Fruit fly (Drosophila melanogaster) whole organism, pupa: ENCODE results near the gene CG17270.
A peak's percentile ranks its signal among the peaks of the same experiment; 100 is the strongest.

ENCODE experiments used
- CG10348 ChIP-seq: fragments of 200-800 bp; sonication (Bioruptor generic); IDR thresholded peaks from 2 replicates; pipeline ENCODE4 v1.3.6; 2022; ENCODE audit warnings: missing biosample characterization, missing genetic modification characterization
- CG12605 ChIP-seq: fragments of 200-800 bp; sonication (Bioruptor generic); IDR thresholded peaks from 2 replicates; pipeline ENCODE4 v1.3.6; 2022; ENCODE audit warnings: missing biosample characterization, missing genetic modification characterization
- CG13204 ChIP-seq: fragments of 200-800 bp; sonication (Bioruptor generic); optimal IDR thresholded peaks from 2 replicates; lab custom pipeline; 2018; ENCODE audit warnings: missing biosample characterization, mild to moderate bottlenecking, missing genetic modification characterization, moderate library complexity
- CG14655 ChIP-seq: fragments of 200-800 bp; sonication (Bioruptor generic); optimal IDR thresholded peaks from 3 replicates; lab custom pipeline; 2017; ENCODE audit warnings: mild to moderate bottlenecking, missing biosample characterization, missing genetic modification reagents, missing genetic modification characterization
- CG15710 ChIP-seq: fragments of 200-800 bp; sonication (Bioruptor generic); optimal IDR thresholded peaks from 2 replicates; lab custom pipeline; 2018; ENCODE audit warnings: missing biosample characterization, mild to moderate bottlenecking, missing genetic modification characterization, moderate library complexity
- CG17806 ChIP-seq: fragments of 200-800 bp; sonication (Bioruptor generic); optimal IDR thresholded peaks from 2 replicates; lab custom pipeline; 2018; ENCODE audit warnings: missing biosample characterization, mild to moderate bottlenecking, missing genetic modification characterization, moderate library complexity
- CG32121 ChIP-seq: fragments of 200-800 bp; sonication (Bioruptor generic); IDR thresholded peaks from 2 replicates; pipeline ENCODE4 v1.3.6; 2022; ENCODE audit warnings: missing biosample characterization, missing genetic modification characterization
- CG34367 ChIP-seq: fragments of 200-800 bp; sonication (Bioruptor generic); optimal IDR thresholded peaks from 2 replicates; lab custom pipeline; 2018; ENCODE audit warnings: missing biosample characterization, mild to moderate bottlenecking, missing genetic modification characterization
- CG4496 ChIP-seq: fragments of 200-800 bp; sonication (Bioruptor generic); IDR thresholded peaks from 3 replicates; pipeline ENCODE4 v1.3.6; 2022; ENCODE audit warnings: missing biosample characterization, missing genetic modification characterization
- CG8159 ChIP-seq: fragments of 200-800 bp; sonication (Bioruptor generic); optimal IDR thresholded peaks from 3 replicates; lab custom pipeline; 2018; ENCODE audit warnings: missing biosample characterization, mild to moderate bottlenecking, missing genetic modification characterization, moderate library complexity
- CG8301 ChIP-seq: fragments of 200-800 bp; sonication (Bioruptor generic); optimal IDR thresholded peaks from 2 replicates; lab custom pipeline; 2018; ENCODE audit warnings: missing biosample characterization, mild to moderate bottlenecking, missing genetic modification characterization
- CG9948 ChIP-seq: fragments of 200-800 bp; sonication (Bioruptor generic); optimal IDR thresholded peaks from 2 replicates; lab custom pipeline; 2018; ENCODE audit warnings: missing biosample characterization, mild to moderate bottlenecking, missing genetic modification characterization, moderate library complexity
- D1 ChIP-seq: fragments of 200-800 bp; sonication (Bioruptor generic); optimal IDR thresholded peaks from 2 replicates; lab custom pipeline; 2018; ENCODE audit warnings: missing biosample characterization, mild to moderate bottlenecking, missing genetic modification characterization, moderate library complexity
- EcR ChIP-seq: fragments of 200-800 bp; sonication (Bioruptor generic); optimal IDR thresholded peaks from 3 replicates; lab custom pipeline; 2019; ENCODE audit warnings: missing biosample characterization, missing genetic modification characterization, mild to moderate bottlenecking, moderate library complexity, missing genetic modification reagents
- Ets98B ChIP-seq: fragments of 200-800 bp; sonication (Bioruptor generic); IDR thresholded peaks from 2 replicates; pipeline ENCODE4 v1.3.6; 2022; ENCODE audit warnings: missing biosample characterization, missing genetic modification characterization
- Pif1A ChIP-seq: fragments of 200-800 bp; sonication (Bioruptor generic); optimal IDR thresholded peaks from 3 replicates; lab custom pipeline; 2016; ENCODE audit warnings: missing biosample characterization, missing genetic modification characterization
- Pif1B ChIP-seq: fragments of 200-800 bp; sonication (Bioruptor generic); optimal IDR thresholded peaks from 3 replicates; lab custom pipeline; 2016; ENCODE audit warnings: missing biosample characterization, missing genetic modification characterization
- Snoo ChIP-seq: fragments of 200-800 bp; sonication (Bioruptor generic); optimal IDR thresholded peaks from 3 replicates; lab custom pipeline; 2017; ENCODE audit warnings: missing biosample characterization, mild to moderate bottlenecking, missing genetic modification characterization, inconsistent platforms
- fd96Ca ChIP-seq: fragments of 200-800 bp; sonication (Bioruptor generic); IDR thresholded peaks from 3 replicates; pipeline ENCODE4 v1.3.6; 2022; ENCODE audit warnings: missing biosample characterization, missing genetic modification characterization
- gl ChIP-seq: fragments of 200-800 bp; sonication (Bioruptor generic); optimal IDR thresholded peaks from 2 replicates; lab custom pipeline; 2018; ENCODE audit warnings: missing biosample characterization, mild to moderate bottlenecking, missing genetic modification characterization
- rn ChIP-seq: fragments of 200-800 bp; sonication (Bioruptor generic); IDR thresholded peaks from 2 replicates; pipeline ENCODE4 v1.3.6; 2022; ENCODE audit warnings: missing biosample characterization, missing genetic modification characterization

Gene CG17270

DNA sequence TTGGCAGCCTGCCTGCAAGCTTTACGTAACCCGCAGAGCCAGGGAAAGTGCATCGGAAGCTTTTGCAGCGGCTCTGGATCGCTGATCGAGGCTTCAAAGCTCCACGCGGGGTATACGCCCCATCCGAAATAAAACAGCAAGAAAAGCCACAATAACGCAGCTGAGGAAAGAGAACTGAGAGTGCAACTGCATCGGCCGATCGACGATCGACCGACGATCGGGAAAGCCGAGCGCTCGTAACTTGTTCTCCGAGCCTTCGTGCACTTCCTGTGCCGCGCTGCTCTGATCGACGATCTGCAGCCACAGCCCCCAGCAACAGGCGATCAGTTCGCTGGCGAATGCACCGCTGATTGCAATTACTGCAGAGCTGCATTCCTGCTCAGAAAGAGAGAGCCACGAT is 38.8 kb downstream of the CG17270 start:
- TF ChIP-seq CG8301 (peak; percentile 30), fd96Ca (peak; percentile 82), CG12605 (GFP tag; lab: Robert Waterston, UW) (peak; percentile 84), CG34367 (tag; lab: Kevin White, UChicago) (peak; percentile 29), CG14655 (GFP tag; lab: Kevin White, UChicago) (peak; percentile 36), Pif1A (GFP tag; lab: Kevin White, UChicago) (peak; percentile 69), Pif1B (peak; percentile 62), Snoo (tag; lab: Kevin White, UChicago) (peak; percentile 48), CG17806 (tag; lab: Kevin White, UChicago) (peak; percentile 42), EcR (peak; percentile 84), CG15710 (peak; percentile 43), Ets98B (GFP tag; lab: Robert Waterston, UW) (peak; percentile 91), gl (tag; lab: Kevin White, UChicago) (peak; percentile 77), CG13204 (GFP tag; lab: Kevin White, UChicago) (peak; percentile 95), CG32121 (GFP tag; lab: Robert Waterston, UW) (peak; percentile 89), rn (GFP tag; lab: Robert Waterston, UW) (0 out of 2 replicates have a peak, but pooled peaks have one; percentile 8), CG10348 (GFP tag; lab: Robert Waterston, UW) (no peak), CG4496 (GFP tag; lab: Robert Waterston, UW) (peak; percentile 91), D1 (tag; lab: Kevin White, UChicago) (no peak), CG9948 (no peak), CG8159 (tag; lab: Kevin White, UChicago) (peak; percentile 35)
- TF ChIP-seq, all 21 proteins: peak for 18

DNA sequence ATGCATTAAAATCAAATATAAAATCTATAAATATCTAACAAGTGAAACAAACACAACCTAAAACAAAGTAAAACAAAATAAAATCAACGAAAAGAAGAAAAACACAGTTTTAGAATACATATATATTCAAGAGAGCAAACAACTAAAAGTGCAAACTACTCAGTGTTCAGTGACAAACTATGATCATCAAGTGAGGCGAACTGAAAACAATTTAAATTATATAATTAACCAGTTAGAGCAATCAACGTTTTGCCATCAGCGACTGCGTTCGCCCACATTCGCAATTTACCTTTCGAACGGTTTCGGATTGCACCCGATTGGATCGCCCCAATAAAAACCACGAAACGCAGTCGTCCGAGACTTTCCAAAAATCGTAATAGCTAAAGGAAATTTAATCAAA is 39.2 kb downstream of the CG17270 start:
- no peak for TF ChIP-seq Pif1B
- no peak for TF ChIP-seq Snoo (tag; lab: Kevin White, UChicago)
- no peak for TF ChIP-seq CG14655 (GFP tag; lab: Kevin White, UChicago)
- TF ChIP-seq EcR, result no peak
- TF ChIP-seq Ets98B (GFP tag; lab: Robert Waterston, UW), result no peak
- no peak for TF ChIP-seq gl (tag; lab: Kevin White, UChicago)
- no peak for TF ChIP-seq CG8159 (tag; lab: Kevin White, UChicago)
- TF ChIP-seq CG9948, result no peak
- no peak for TF ChIP-seq D1 (tag; lab: Kevin White, UChicago)
- TF ChIP-seq CG13204 (GFP tag; lab: Kevin White, UChicago), result no peak
- no peak for TF ChIP-seq fd96Ca
- no peak for TF ChIP-seq CG34367 (tag; lab: Kevin White, UChicago)
- no peak for TF ChIP-seq CG15710
- TF ChIP-seq, all 21 proteins: peak for 0

DNA sequence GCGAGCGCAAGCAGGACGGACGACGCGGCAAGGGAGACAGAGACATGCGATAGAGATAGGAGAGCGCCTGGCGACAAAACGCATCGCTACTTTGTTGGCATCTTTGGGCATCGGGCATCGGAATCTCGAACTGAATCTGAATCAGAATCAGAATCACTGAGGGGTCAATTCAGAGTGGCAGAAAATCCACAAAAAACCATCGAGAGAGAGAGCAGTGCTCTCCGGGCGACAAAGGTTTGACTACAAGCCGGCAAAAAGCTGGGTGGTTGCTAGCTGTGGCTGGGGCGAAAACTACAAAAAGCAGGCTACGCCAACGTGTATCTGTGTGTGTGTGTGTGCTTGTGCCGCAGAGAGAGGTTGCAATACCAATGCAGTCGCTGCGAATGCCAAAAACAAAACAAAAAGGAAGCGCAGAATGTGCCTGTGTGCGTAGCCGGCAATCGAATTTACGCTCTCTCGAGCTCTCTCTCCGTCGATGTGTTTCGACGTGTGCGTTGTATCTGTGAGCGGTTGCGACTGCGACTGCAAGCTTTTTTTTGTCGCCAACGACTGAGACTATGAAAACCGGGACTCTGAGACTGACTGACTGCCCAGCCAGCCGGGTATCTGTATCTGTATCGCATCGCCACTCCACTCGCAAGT is 40.3 kb downstream of the CG17270 start:
- peak; percentile 98 for TF ChIP-seq CG12605 (GFP tag; lab: Robert Waterston, UW)
- TF ChIP-seq fd96Ca, result peak; percentile 100
- peak; percentile 100 for TF ChIP-seq CG32121 (GFP tag; lab: Robert Waterston, UW)
- peak; percentile 93 for TF ChIP-seq CG14655 (GFP tag; lab: Kevin White, UChicago)
- TF ChIP-seq EcR, result peak; percentile 69
- peak; percentile 95 for TF ChIP-seq CG13204 (GFP tag; lab: Kevin White, UChicago)
- TF ChIP-seq gl (tag; lab: Kevin White, UChicago), result peak; percentile 99
- peak; percentile 89 for TF ChIP-seq Snoo (tag; lab: Kevin White, UChicago)
- TF ChIP-seq CG9948, result peak; percentile 73
- TF ChIP-seq D1 (tag; lab: Kevin White, UChicago), result peak; percentile 14
- peak; percentile 89 for TF ChIP-seq CG8301
- TF ChIP-seq Ets98B (GFP tag; lab: Robert Waterston, UW), result peak; percentile 100
- peak; percentile 82 for TF ChIP-seq CG17806 (tag; lab: Kevin White, UChicago)
- peak; percentile 97 for TF ChIP-seq Pif1B
- peak; percentile 90 for TF ChIP-seq Pif1A (GFP tag; lab: Kevin White, UChicago)
- TF ChIP-seq CG4496 (GFP tag; lab: Robert Waterston, UW), result peak; percentile 99
- TF ChIP-seq CG15710, result peak; percentile 89
- 0 out of 2 replicates have a peak, but pooled peaks have one; percentile 18 for TF ChIP-seq CG10348 (GFP tag; lab: Robert Waterston, UW)
- peak; percentile 65; the same call in 1 of the 2 replicates for TF ChIP-seq rn (GFP tag; lab: Robert Waterston, UW)
- peak; percentile 86 for TF ChIP-seq CG8159 (tag; lab: Kevin White, UChicago)
- TF ChIP-seq CG34367 (tag; lab: Kevin White, UChicago), result peak; percentile 89

DNA sequence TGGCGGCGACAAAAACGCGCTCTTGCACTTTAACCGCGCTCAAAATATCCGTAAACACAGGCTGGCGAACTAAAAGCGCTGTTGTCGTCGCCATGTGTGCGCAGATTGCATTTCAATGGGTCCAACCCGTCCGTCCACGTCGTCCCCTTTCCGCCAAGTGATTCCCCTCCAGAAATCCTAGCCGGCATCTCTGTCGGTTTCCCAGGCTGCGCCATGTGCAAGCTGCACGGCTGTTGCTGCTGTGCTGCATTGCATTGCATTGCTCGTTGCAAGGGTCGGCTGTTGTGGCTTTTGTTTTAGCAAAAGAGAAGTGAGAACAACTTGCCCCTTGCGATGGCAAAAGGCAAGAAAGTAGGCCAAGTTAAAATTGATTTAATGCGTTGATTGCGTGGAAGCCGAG is 44.6 kb downstream of the CG17270 start:
- TF ChIP-seq CG10348 (GFP tag; lab: Robert Waterston, UW), result no peak
- TF ChIP-seq Pif1A (GFP tag; lab: Kevin White, UChicago), result no peak
- peak; percentile 59; the same call in 1 of the 3 replicates for TF ChIP-seq CG4496 (GFP tag; lab: Robert Waterston, UW)
- TF ChIP-seq CG13204 (GFP tag; lab: Kevin White, UChicago), result peak; percentile 67

DNA sequence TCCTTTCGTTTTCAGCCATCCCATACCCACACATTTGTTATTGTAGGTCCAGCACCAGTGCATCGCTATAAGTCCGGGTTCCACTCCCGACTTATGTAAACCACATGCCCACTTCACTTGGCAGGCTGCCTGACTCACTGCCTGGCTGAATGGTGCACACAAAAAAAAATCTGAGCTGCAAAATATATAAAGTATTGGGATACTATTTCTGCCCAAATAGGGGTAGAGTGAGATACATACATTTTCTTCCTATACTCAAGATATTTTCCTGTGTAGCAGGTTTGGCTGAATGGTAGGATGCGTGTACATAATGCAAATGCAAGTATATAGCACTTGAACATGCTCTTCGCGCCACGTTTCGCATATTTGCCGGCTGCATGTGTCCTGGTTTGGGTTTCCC is 45.6 kb downstream of the CG17270 start:
- TF ChIP-seq gl (tag; lab: Kevin White, UChicago) (peak; percentile 15), Snoo (tag; lab: Kevin White, UChicago) (no peak), rn (GFP tag; lab: Robert Waterston, UW) (no peak), CG12605 (GFP tag; lab: Robert Waterston, UW) (0 out of 2 replicates have a peak, but pooled peaks have one; percentile 16), CG10348 (GFP tag; lab: Robert Waterston, UW) (no peak), EcR (peak; percentile 34), CG32121 (GFP tag; lab: Robert Waterston, UW) (no peak), CG8301 (peak; percentile 20), D1 (tag; lab: Kevin White, UChicago) (no peak), CG34367 (tag; lab: Kevin White, UChicago) (no peak), Ets98B (GFP tag; lab: Robert Waterston, UW) (no peak), Pif1A (GFP tag; lab: Kevin White, UChicago) (peak; percentile 64), CG14655 (GFP tag; lab: Kevin White, UChicago) (peak; percentile 50), Pif1B (no peak), CG9948 (peak; percentile 42), CG4496 (GFP tag; lab: Robert Waterston, UW) (no peak; the same call in 2 of the 3 replicates), CG15710 (peak; percentile 46), CG13204 (GFP tag; lab: Kevin White, UChicago) (peak; percentile 35), CG17806 (tag; lab: Kevin White, UChicago) (peak; percentile 42), CG8159 (tag; lab: Kevin White, UChicago) (peak; percentile 54), fd96Ca (peak; percentile 60; the same call in 1 of the 3 replicates)
